Worm (Caenorhabditis elegans): ENCODE data around the gene ttr-23.

- TF ChIP-seq ceh-28 (tag; optimal IDR thresholded peaks at IDR 0.05) (no peak), ama-1 (optimal IDR thresholded peaks at IDR 0.05) (no peak), unc-62 (GFP tag; optimal IDR thresholded peaks at IDR 0.05) (no peak), elt-3 (tag; optimal IDR thresholded peaks at IDR 0.05) (no peak), nhr-25 (tag; optimal IDR thresholded peaks at IDR 0.05) (no peak), nhr-76 (tag; optimal IDR thresholded peaks at IDR 0.05) (no peak)
These were observed 43.1 kb upstream of the ttr-23 start, which contains the start of gene mab-23 for ce11 chrV:10632758-10633157.
